Fruit fly (Drosophila melanogaster) whole organism: ENCODE data around the gene RpL13.

ENCODE experiments used
- CG8478 ChIP-seq: fragments of >200 bp; optimal IDR thresholded peaks from 2 replicates; lab custom pipeline; 2018; ENCODE audit warnings: inconsistent platforms
- Dll ChIP-seq: fragments of >200 bp; optimal IDR thresholded peaks from 2 replicates; lab custom pipeline; 2017
- EcR ChIP-seq, 2 experiments: fragments of >200 bp; optimal IDR thresholded peaks; 2 replicates each; lab custom pipeline; 2017; ENCODE audit warnings: missing biosample characterization in 2 of 2, missing genetic modification characterization in 2 of 2, missing genetic modification reagents in 2 of 2
- pan ChIP-seq: fragments of >200 bp; optimal IDR thresholded peaks from 2 replicates; lab custom pipeline; 2017
- psq ChIP-seq: fragments of >200 bp; optimal IDR thresholded peaks from 2 replicates; lab custom pipeline; 2017
- usp ChIP-seq: fragments of >200 bp; optimal IDR thresholded peaks from 2 replicates; lab custom pipeline; 2017; ENCODE audit warnings: missing biosample characterization, missing genetic modification characterization, mixed read lengths

The RpL13 gene

DNA sequence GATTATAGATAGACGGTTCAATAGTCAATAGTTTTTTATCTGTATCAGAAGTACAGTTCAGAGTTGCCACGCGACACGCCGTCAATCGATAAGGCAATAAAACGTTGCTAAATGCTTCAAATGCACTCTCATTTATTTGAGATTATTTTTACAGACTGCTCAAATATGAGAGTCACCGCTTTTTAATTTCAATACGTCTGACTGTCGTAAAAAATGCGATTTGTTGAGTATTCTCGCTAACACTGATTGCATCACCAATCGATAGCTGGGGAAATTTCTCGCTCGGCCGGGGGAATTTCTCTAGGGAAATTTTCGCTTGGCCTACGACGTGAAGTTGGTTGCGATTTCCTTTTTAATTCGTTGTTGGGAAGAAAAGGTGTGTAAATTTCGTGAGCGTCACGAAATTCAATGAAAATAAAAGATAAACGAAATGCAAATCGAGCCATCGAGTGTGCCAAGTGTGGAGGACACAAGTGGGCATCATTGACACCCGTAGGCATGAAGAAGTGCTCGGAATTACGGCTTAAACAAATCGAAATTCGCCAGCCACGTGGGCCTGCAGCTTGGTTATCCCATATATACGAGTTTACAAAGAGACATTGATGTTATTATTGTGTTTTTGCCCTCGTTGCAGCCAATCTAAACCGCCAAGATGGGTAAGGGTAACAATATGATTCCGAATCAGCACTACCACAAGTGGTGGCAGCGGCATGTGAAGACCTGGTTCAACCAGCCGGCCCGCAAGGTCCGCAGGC lies at the start of gene RpL13, which contains the start of gene Dref:
TSS of gene RpL13 (plus strand) at position 331 of the 755 bp plus-strand sequence.
TSS of gene Dref (minus strand) at position 247 of the 755 bp plus-strand sequence.
- TF ChIP-seq psq (lab: Kevin White, UChicago) (no peak), pan (lab: Kevin White, UChicago) (no peak), CG8478 (lab: Kevin White, UChicago) (no peak), usp (GFP tag; lab: Kevin White, UChicago) (no peak), EcR (GFP tag; optimal IDR thresholded peaks at IDR 0.05; lab: Kevin White, UChicago) (no peak), Dll (lab: Kevin White, UChicago) (no peak)

DNA sequence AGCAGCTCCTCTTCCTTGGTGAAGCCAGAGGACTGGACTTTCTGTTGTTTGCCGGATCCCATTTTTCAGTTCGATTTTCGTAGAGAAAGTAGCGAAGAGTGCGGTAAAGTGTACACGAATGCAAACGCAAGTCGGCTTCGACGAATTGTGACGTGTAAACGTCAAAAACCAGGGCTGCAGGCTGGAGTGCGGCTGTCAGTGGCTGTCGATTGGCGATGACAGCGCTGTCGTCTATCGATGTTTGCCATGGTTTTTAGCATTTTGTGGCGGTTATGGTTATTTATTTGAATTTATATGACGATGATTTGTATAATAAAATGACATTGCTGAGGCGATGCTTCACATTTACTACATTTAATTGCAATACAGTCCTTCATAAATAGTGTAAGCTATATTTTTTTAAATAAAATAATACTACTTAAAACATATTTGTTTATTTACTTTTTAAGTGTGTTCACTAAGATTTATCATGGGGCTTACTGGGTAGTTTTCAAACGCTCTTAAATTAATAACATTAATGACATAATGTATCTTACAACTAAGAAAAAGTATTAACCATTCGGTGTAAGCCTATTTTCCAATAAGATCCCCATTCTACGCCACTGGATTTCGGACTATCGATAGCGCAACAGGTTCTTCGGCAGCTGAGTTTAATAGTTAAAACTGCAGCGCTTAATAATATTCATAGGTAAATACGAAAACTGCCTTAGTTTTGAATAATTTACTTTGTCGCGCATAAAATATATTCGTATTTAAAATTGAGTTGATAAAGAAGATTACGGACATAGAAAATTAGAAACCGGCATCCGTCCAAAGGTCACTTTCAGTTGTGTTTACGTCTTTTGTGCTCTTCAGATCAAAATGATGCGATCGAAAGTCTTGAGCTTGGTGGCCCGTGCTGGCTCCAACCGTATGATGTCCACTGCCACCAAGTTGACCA lies 48.8 kb upstream of the RpL13 start, which contains the start of the genes CG5885 and CG4598:
TSS of gene CG5885 (minus strand) at position 311 of the 940 bp plus-strand sequence.
TSS of gene CG4598 (plus strand) at position 599 of the 940 bp plus-strand sequence.
- TF ChIP-seq CG8478 (lab: Kevin White, UChicago) (no peak), usp (GFP tag; lab: Kevin White, UChicago) (no peak), pan (lab: Kevin White, UChicago) (no peak), EcR (GFP tag; optimal IDR thresholded peaks at IDR 0.05; lab: Kevin White, UChicago) (no peak), Dll (lab: Kevin White, UChicago) (no peak), psq (lab: Kevin White, UChicago) (no peak)

DNA sequence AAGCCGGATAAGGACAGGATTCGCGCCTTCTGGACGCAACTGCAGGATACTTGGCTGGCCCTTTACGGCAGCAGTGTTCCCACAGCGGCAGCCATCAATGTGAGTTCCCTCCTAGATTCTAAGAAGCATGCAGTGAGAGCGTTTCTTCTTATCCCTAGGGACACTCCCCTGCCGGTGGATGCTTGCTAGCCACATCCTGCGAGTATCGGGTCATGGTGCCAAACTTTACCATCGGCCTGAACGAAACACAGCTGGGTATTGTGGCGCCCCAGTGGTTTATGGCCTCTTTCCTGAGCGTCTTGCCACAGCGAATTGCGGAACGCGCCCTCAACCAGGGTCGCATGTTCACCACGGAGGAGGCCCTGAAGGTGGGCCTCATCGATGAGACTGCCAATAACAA lies 47.9 kb upstream of the RpL13 start:
- TF ChIP-seq usp (GFP tag; lab: Kevin White, UChicago), result no peak
- TF ChIP-seq CG8478 (lab: Kevin White, UChicago), result no peak
- no peak for TF ChIP-seq Dll (lab: Kevin White, UChicago)
- TF ChIP-seq EcR (GFP tag; optimal IDR thresholded peaks at IDR 0.05; lab: Kevin White, UChicago), result no peak
- no peak for TF ChIP-seq pan (lab: Kevin White, UChicago)
- no peak for TF ChIP-seq psq (lab: Kevin White, UChicago)

DNA sequence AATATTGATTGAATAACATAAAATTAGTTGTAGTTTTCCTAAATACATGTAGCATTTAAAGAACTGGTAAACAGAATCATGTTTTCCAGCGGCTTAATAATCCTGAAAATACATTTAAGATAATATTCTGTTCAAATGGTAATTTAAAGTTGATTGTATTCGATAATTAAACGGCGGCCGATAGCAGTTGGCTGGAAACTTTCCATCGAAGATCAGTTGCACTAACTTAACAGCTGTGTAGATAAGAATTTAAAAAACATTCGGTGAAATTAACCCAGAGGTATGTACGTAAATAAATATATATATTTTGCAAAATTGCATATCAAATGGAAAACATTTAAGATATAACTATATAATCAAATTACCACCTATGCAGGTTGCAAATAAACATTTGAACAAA lies 47.2 kb upstream of the RpL13 start, which contains the start of gene CG4594:
TSS of gene CG4594 (plus strand) at position 212 of the 400 bp plus-strand sequence.
- no peak for TF ChIP-seq Dll (lab: Kevin White, UChicago)
- TF ChIP-seq CG8478 (lab: Kevin White, UChicago), result no peak
- no peak for TF ChIP-seq EcR (GFP tag; optimal IDR thresholded peaks at IDR 0.05; lab: Kevin White, UChicago)
- no peak for TF ChIP-seq usp (GFP tag; lab: Kevin White, UChicago)
- no peak for TF ChIP-seq psq (lab: Kevin White, UChicago)
- no peak for TF ChIP-seq pan (lab: Kevin White, UChicago)

DNA sequence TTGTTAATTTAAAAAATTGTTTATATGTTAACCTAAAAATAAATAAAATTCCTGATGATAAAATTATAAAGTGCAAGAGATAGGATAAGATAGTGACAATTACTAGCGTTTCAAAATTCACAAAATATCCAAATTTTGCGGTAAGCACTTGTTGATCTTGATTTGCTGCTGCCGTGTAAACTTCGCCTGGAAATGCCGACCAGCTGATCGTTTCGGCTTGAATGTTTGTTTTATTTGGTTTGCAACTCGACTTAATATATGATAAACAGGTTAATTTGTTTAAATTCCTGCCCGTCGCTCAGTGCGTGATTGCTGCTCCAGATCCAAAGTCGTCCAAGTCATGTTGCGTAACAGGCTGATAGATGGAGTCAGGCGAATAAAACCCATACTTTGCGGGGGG lies 45.7 kb upstream of the RpL13 start, which contains the start of gene CG4592:
TSS of gene CG4592 (plus strand) at position 233 of the 400 bp plus-strand sequence.
- no peak for TF ChIP-seq Dll (lab: Kevin White, UChicago)
- no peak for TF ChIP-seq CG8478 (lab: Kevin White, UChicago)
- TF ChIP-seq EcR (GFP tag; optimal IDR thresholded peaks at IDR 0.05; lab: Kevin White, UChicago), result no peak
- TF ChIP-seq psq (lab: Kevin White, UChicago), result no peak
- no peak for TF ChIP-seq usp (GFP tag; lab: Kevin White, UChicago)
- no peak for TF ChIP-seq pan (lab: Kevin White, UChicago)

DNA sequence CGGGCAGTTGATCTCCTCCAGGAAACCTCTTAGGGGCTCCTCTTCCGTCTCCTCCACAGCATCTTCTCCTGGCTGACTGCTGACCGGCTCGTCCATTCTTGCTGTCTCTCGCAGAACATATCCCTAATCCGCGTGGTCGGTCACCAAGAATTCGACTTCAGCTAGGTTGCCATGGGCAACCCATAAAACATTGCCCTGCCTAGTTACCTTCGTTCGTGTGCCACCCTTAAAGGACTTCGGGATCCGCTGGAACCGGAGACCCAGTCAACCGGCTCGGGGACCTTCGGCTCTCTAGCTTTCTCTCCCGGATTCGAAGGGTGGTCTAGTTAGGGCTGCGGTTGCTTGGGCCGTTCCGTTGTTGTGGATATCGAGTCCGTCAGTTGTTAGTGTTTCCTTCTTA lies 42.3 kb upstream of the RpL13 start, which contains the start of the genes TbCMF46 and CG42366:
TSS of gene TbCMF46 (minus strand) at position 101 of the 400 bp plus-strand sequence.
TSS of gene CG42366 (plus strand) at position 397 of the 400 bp plus-strand sequence.
- TF ChIP-seq EcR (GFP tag; optimal IDR thresholded peaks at IDR 0.05; lab: Kevin White, UChicago) (no peak), psq (lab: Kevin White, UChicago) (no peak), CG8478 (lab: Kevin White, UChicago) (no peak), usp (GFP tag; lab: Kevin White, UChicago) (no peak), pan (lab: Kevin White, UChicago) (no peak), Dll (lab: Kevin White, UChicago) (no peak)

DNA sequence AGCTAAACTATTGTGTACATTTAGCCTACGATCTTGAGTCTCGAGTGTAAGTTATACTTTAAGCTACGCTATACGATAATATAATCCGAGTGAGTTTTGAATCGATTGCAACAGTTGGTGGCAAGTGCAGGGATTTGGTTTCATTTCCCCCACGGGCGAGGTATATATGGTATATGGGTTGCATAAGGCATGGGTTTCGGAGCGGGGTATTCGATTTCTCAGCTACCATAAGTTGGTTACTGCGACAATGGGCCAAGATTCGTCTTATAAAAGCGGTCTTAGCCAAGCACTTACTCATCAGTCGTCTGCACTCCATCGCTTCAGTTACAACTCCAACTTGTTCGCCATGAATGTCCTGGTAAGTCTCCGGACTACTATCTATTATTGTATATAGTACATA lies 36.8 kb upstream of the RpL13 start, which contains the start of gene CG42367:
TSS of gene CG42367 (plus strand) at position 301 of the 400 bp plus-strand sequence.
- TF ChIP-seq usp (GFP tag; lab: Kevin White, UChicago) (no peak), EcR (GFP tag; optimal IDR thresholded peaks at IDR 0.05; lab: Kevin White, UChicago) (no peak), CG8478 (lab: Kevin White, UChicago) (no peak), Dll (lab: Kevin White, UChicago) (no peak), psq (lab: Kevin White, UChicago) (no peak), pan (lab: Kevin White, UChicago) (no peak)

DNA sequence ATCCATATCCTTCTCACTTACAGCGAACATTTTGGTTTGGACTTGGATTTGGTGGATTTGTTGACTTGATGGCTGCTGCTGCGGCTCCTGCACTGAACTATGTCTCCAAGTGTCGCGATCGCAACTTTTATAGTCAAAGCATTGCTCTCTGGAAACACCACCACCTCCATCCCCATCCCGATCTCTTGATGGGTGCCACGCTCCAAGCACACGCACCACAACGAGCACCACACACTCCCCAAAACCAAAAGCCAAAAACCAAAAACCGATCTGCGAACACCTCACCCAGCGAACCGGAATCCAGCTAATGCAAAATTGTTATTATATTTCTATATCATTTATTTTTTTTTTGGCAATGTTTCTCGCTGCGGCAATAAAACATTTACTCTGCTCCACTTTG lies 34.0 kb upstream of the RpL13 start, which contains the start of gene Cpr30F:
TSS of gene Cpr30F (minus strand) at position 101 of the 400 bp plus-strand sequence.
- TF ChIP-seq EcR (GFP tag; optimal IDR thresholded peaks at IDR 0.05; lab: Kevin White, UChicago), result no peak
- TF ChIP-seq pan (lab: Kevin White, UChicago), result no peak
- no peak for TF ChIP-seq usp (GFP tag; lab: Kevin White, UChicago)
- no peak for TF ChIP-seq Dll (lab: Kevin White, UChicago)
- no peak for TF ChIP-seq psq (lab: Kevin White, UChicago)
- no peak for TF ChIP-seq CG8478 (lab: Kevin White, UChicago)

DNA sequence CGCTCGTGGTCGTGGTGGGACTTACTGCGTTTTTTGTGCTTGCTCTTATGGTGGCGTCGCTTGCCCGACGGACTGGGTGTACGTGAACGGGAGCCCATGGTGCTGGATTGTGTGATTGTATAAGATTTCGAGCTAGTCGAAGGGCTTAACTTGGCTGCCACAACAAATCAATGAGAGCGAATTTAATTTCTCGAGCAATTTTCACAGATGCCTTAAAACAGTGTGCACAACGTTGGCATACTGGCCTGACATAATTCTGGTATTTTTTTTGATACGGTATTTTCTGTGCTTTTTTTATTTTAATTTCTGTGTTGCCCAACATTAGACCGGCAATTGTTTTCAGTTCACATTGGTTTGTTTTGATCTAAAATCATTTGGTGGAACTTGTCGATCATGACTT lies 29.2 kb upstream of the RpL13 start, which contains the start of gene Arglu1:
TSS of gene Arglu1 (minus strand) at position 227 of the 400 bp plus-strand sequence.
- no peak for TF ChIP-seq CG8478 (lab: Kevin White, UChicago)
- TF ChIP-seq usp (GFP tag; lab: Kevin White, UChicago), result no peak
- TF ChIP-seq psq (lab: Kevin White, UChicago), result no peak
- TF ChIP-seq Dll (lab: Kevin White, UChicago), result no peak
- no peak for TF ChIP-seq EcR (GFP tag; optimal IDR thresholded peaks at IDR 0.05; lab: Kevin White, UChicago)
- TF ChIP-seq pan (lab: Kevin White, UChicago), result no peak
